Fruit fly (Drosophila melanogaster): ENCODE data around the gene PK2-R1.

PK2-R1 gene

DNA sequence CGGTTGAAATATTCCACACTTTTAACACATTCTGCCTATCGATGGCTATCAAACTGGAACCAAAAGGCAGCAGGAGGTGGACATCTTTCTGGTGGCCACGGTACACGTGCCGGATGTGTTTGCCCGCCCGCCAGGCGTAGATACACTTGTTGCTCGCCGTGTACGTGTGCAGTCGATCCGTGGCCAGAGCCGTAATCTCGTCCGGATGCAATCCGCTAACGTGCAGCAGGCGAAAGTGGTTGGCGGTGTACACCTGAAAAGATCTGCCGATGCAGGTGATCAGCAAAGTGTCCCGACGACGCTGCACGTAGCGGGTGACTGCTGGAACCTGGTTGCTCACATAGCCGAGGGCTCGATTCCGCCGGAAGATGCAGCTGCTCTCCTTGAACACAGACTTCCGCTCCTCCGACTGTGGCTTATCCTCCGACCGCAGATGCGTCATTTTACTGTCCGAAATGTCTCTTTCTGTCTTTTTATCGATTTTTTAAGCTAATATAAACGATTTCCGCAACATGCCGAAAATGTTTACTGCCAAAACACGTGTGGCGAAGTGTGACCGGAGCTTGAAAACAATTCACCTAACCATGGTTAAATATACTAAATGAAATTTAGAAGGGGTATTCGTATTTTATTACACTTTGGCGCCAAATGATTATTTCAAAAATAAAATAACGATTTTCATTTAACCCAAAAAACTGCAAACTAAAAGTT, 50.2 kb downstream of the PK2-R1 start, which contains the start of gene CG9799 (continued):
- TF ChIP-seq BEAF-32 (GFP tag; optimal IDR thresholded peaks at IDR 0.05) (peak; percentile 24), Aef1 (GFP tag; IDR thresholded peaks at IDR 0.05) (no peak), gfzf (GFP tag; optimal IDR thresholded peaks at IDR 0.05) (peak; percentile 77), pb (GFP tag; optimal IDR thresholded peaks at IDR 0.05) (no peak), tna (GFP tag; IDR thresholded peaks at IDR 0.05; ENCODE audit: partially characterized antibody) (0 out of 2 replicates have a peak, but pooled peaks have one; percentile 8), ara (GFP tag; IDR thresholded peaks at IDR 0.05) (0 out of 2 replicates have a peak, but pooled peaks have one; percentile 21), nerfin-2 (GFP tag; IDR thresholded peaks at IDR 0.05; ENCODE audit: partially characterized antibody) (peak; percentile 32; the same call in 1 of the 2 replicates), Antp (GFP tag; optimal IDR thresholded peaks at IDR 0.05) (no peak), Lpt (GFP tag; optimal IDR thresholded peaks at IDR 0.05) (no peak), CG6689 (GFP tag; IDR thresholded peaks at IDR 0.05) (no peak), crp (GFP tag; optimal IDR thresholded peaks at IDR 0.05) (peak in 1 of 2 experiments; percentile 54), CG7556 (GFP tag; optimal IDR thresholded peaks at IDR 0.05) (no peak), CG6854 (GFP tag; optimal IDR thresholded peaks at IDR 0.05) (no peak), CG6791 (GFP tag; IDR thresholded peaks at IDR 0.05; ENCODE audit: partially characterized antibody) (no peak), exex (tag; optimal IDR thresholded peaks at IDR 0.05) (no peak), Dll (GFP tag; IDR thresholded peaks at IDR 0.05; ENCODE audit: partially characterized antibody) (peak; percentile 43; the same call in 1 of the 4 replicates), onecut (GFP tag; IDR thresholded peaks at IDR 0.05) (peak; percentile 70), Bteb2 (GFP tag; optimal IDR thresholded peaks at IDR 0.05) (no peak), row (GFP tag; IDR thresholded peaks at IDR 0.05) (no peak), CG14710 (tag; optimal IDR thresholded peaks at IDR 0.05) (peak; percentile 38), lov (optimal IDR thresholded peaks at IDR 0.05) (no peak), lov (GFP tag; IDR thresholded peaks at IDR 0.05) (peak; percentile 90), Fer2 (tag; optimal IDR thresholded peaks at IDR 0.05) (no peak), Awh (GFP tag; IDR thresholded peaks at IDR 0.05) (peak; percentile 50; the same call in 1 of the 2 replicates), mam (GFP tag; optimal IDR thresholded peaks at IDR 0.05) (no peak), CG34224 (GFP tag; IDR thresholded peaks at IDR 0.05; ENCODE audit: partially characterized antibody) (0 out of 3 replicates have a peak, but pooled peaks have one; percentile 32), CG3995 (GFP tag; optimal IDR thresholded peaks at IDR 0.05) (peak; percentile 57), gce (GFP tag; IDR thresholded peaks at IDR 0.05) (peak; percentile 7; the same call in 1 of the 3 replicates), CG15269 (tag; optimal IDR thresholded peaks at IDR 0.05) (no peak), chif (GFP tag; optimal IDR thresholded peaks at IDR 0.05) (no peak), ewg (GFP tag; optimal IDR thresholded peaks at IDR 0.05) (no peak), gt (GFP tag; IDR thresholded peaks at IDR 0.05) (peak; percentile 42; the same call in 1 of the 2 replicates), Abd-B (GFP tag; optimal IDR thresholded peaks at IDR 0.05) (peak; percentile 51), zen2 (GFP tag; IDR thresholded peaks at IDR 0.05; ENCODE audit: partially characterized antibody) (peak; percentile 9; the same call in 1 of the 3 replicates), CG6175 (GFP tag; IDR thresholded peaks at IDR 0.05) (peak; percentile 53; the same call in 1 of the 3 replicates), Myb (GFP tag; optimal IDR thresholded peaks at IDR 0.05) (peak; percentile 52), CG5245 (GFP tag; optimal IDR thresholded peaks at IDR 0.05) (no peak), MESR4 (GFP tag; optimal IDR thresholded peaks at IDR 0.05) (peak; percentile 71), CG4617 (GFP tag; optimal IDR thresholded peaks at IDR 0.05; ENCODE audit: borderline replicate concordance) (peak; percentile 44), MBD-R2 (GFP tag; IDR thresholded peaks at IDR 0.05) (peak; percentile 42; the same call in 1 of the 2 replicates), Atf3 (GFP tag; optimal IDR thresholded peaks at IDR 0.05) (no peak), CG4424 (GFP tag; optimal IDR thresholded peaks at IDR 0.05) (no peak), CoRest (tag; optimal IDR thresholded peaks at IDR 0.05) (no peak), gsb (GFP tag; IDR thresholded peaks at IDR 0.05) (no peak), prd (optimal IDR thresholded peaks at IDR 0.05) (no peak), prd (GFP tag; IDR thresholded peaks at IDR 0.05) (peak; percentile 53; the same call in 2 of the 3 replicates), Blimp-1 (GFP tag; optimal IDR thresholded peaks at IDR 0.05) (no peak), Sin3A (optimal IDR thresholded peaks at IDR 0.05) (peak; percentile 18), CG2116 (GFP tag; optimal IDR thresholded peaks at IDR 0.05) (peak; percentile 51)

Measured in whole organism, embryonic.